Fruit fly (Drosophila melanogaster) whole organism, embryonic: ENCODE data around the gene Dh31.
A peak's percentile ranks its signal among the peaks of the same experiment; 100 is the strongest.

Source experiments
- B-H2 ChIP-seq: fragments of 200-800 bp; sonication (Bioruptor generic); optimal IDR thresholded peaks from 2 replicates; lab custom pipeline; 2018; ENCODE audit warnings: missing biosample characterization, mild to moderate bottlenecking, missing genetic modification characterization
- CG10267 ChIP-seq: fragments of 200-800 bp; sonication (Bioruptor generic); optimal IDR thresholded peaks from 2 replicates; lab custom pipeline; 2018; ENCODE audit warnings: missing biosample characterization, mild to moderate bottlenecking, missing genetic modification characterization, moderate library complexity
- CG10979 ChIP-seq: fragments of 200-800 bp; sonication (Bioruptor generic); optimal IDR thresholded peaks from 2 replicates; lab custom pipeline; 2018; ENCODE audit warnings: missing biosample characterization, mild to moderate bottlenecking, missing genetic modification characterization, moderate library complexity
- CG11695 ChIP-seq: fragments of 200-800 bp; sonication (Bioruptor generic); IDR thresholded peaks from 3 replicates; pipeline ENCODE4 v1.3.6; 2022; ENCODE audit warnings: missing biosample characterization, missing genetic modification characterization
- CG12391 ChIP-seq: fragments of 200-800 bp; sonication (Bioruptor generic); optimal IDR thresholded peaks from 3 replicates; lab custom pipeline; 2018; ENCODE audit warnings: missing biosample characterization, mild to moderate bottlenecking, missing genetic modification characterization, moderate library complexity
- CG12659 ChIP-seq: fragments of 200-800 bp; sonication (Bioruptor generic); optimal IDR thresholded peaks from 3 replicates; lab custom pipeline; 2017; ENCODE audit warnings: mild to moderate bottlenecking, missing biosample characterization, missing genetic modification reagents, missing genetic modification characterization
- CG13123 ChIP-seq: fragments of 200-800 bp; sonication (Bioruptor generic); optimal IDR thresholded peaks from 2 replicates; lab custom pipeline; 2016; ENCODE audit warnings: missing biosample characterization, missing genetic modification characterization
- CG14710 ChIP-seq: fragments of 200-800 bp; sonication (Bioruptor generic); optimal IDR thresholded peaks from 3 replicates; lab custom pipeline; 2019; ENCODE audit warnings: missing biosample characterization, mild to moderate bottlenecking, missing genetic modification characterization, moderate library complexity
- CG1529 ChIP-seq: fragments of 200-800 bp; sonication (Bioruptor generic); optimal IDR thresholded peaks from 3 replicates; lab custom pipeline; 2018; ENCODE audit warnings: missing biosample characterization, missing genetic modification characterization
- CG1602 ChIP-seq: fragments of 200-800 bp; sonication (Bioruptor generic); optimal IDR thresholded peaks from 3 replicates; lab custom pipeline; 2016; ENCODE audit warnings: missing biosample characterization, missing genetic modification characterization
- CG1603 ChIP-seq: fragments of 200-800 bp; sonication (Bioruptor generic); optimal IDR thresholded peaks from 2 replicates; lab custom pipeline; 2019; ENCODE audit warnings: missing biosample characterization, mild to moderate bottlenecking, missing genetic modification characterization, moderate library complexity
- CG18476 ChIP-seq: fragments of 200-800 bp; sonication (Bioruptor generic); optimal IDR thresholded peaks from 2 replicates; lab custom pipeline; 2016; ENCODE audit warnings: missing biosample characterization, mild to moderate bottlenecking, missing genetic modification characterization
- CG2116 ChIP-seq: fragments of 200-800 bp; sonication (Bioruptor generic); optimal IDR thresholded peaks from 3 replicates; lab custom pipeline; 2018; ENCODE audit warnings: missing biosample characterization, mild to moderate bottlenecking, missing genetic modification characterization
- CG2202 ChIP-seq: fragments of 200-800 bp; sonication (Bioruptor generic); optimal IDR thresholded peaks from 2 replicates; lab custom pipeline; 2018; ENCODE audit warnings: missing biosample characterization, mild to moderate bottlenecking, missing genetic modification characterization
- CG2678 ChIP-seq: fragments of 200-800 bp; sonication (Bioruptor generic); optimal IDR thresholded peaks from 3 replicates; lab custom pipeline; 2019; ENCODE audit warnings: missing biosample characterization, mild to moderate bottlenecking, missing genetic modification characterization, moderate library complexity
- CG30403 ChIP-seq: fragments of 200-800 bp; sonication (Bioruptor generic); optimal IDR thresholded peaks from 3 replicates; lab custom pipeline; 2016; ENCODE audit warnings: missing biosample characterization, missing genetic modification characterization
- CG33557 ChIP-seq: fragments of 200-800 bp; sonication (Bioruptor generic); optimal IDR thresholded peaks from 2 replicates; lab custom pipeline; 2019; ENCODE audit warnings: missing biosample characterization, mild to moderate bottlenecking, missing genetic modification characterization, moderate library complexity
- CG3726 ChIP-seq: fragments of 200-800 bp; sonication (Bioruptor generic); IDR thresholded peaks from 3 replicates; pipeline ENCODE4, ENCODE4 v1.3.6; 2022; ENCODE audit warnings: missing biosample characterization, missing genetic modification characterization
- CG8388 ChIP-seq: fragments of 200-800 bp; sonication (Bioruptor generic); optimal IDR thresholded peaks from 2 replicates; lab custom pipeline; 2019; ENCODE audit warnings: missing biosample characterization, mild to moderate bottlenecking, missing genetic modification characterization, moderate library complexity
- CG8924 ChIP-seq: fragments of 200-800 bp; optimal IDR thresholded peaks from 3 replicates; lab custom pipeline; 2019; ENCODE audit warnings: missing biosample characterization, mild to moderate bottlenecking, missing genetic modification characterization, moderate library complexity
- CG9215 ChIP-seq: fragments of 200-800 bp; sonication (Bioruptor generic); IDR thresholded peaks from 2 replicates; pipeline ENCODE4 v1.3.6; 2022; ENCODE audit warnings: missing biosample characterization, missing genetic modification characterization
- CG9797 ChIP-seq: fragments of 200-800 bp; sonication (Bioruptor generic); optimal IDR thresholded peaks from 3 replicates; lab custom pipeline; 2018; ENCODE audit warnings: missing biosample characterization, mild to moderate bottlenecking, missing genetic modification characterization
- D ChIP-seq, 2 experiments: fragments of 200-800 bp in 1 of 2; fragments of >200 bp in 1 of 2; sonication (Bioruptor generic) in 1 of 2; optimal IDR thresholded peaks; 2 replicates in 1 of 2; 3 replicates in 1 of 2; lab custom pipeline; 2017; ENCODE audit warnings: mild to moderate bottlenecking in 1 of 2, missing biosample characterization in 1 of 2, missing genetic modification characterization in 1 of 2, missing genetic modification reagents in 1 of 2
- Drgx ChIP-seq: fragments of 200-800 bp; sonication (Bioruptor generic); IDR thresholded peaks from 2 replicates; pipeline ENCODE4 v1.3.6; 2022; ENCODE audit warnings: missing biosample characterization, missing genetic modification characterization
- Hr51 ChIP-seq, 2 experiments: fragments of 200-800 bp; sonication (Bioruptor generic); optimal IDR thresholded peaks; 2 replicates in 1 of 2; 3 replicates in 1 of 2; lab custom pipeline; 2016 to 2018; ENCODE audit warnings: missing biosample characterization in 2 of 2, missing genetic modification characterization in 2 of 2, mild to moderate bottlenecking in 1 of 2, moderate library complexity in 1 of 2
- NfI ChIP-seq: fragments of 200-800 bp; sonication (Bioruptor generic); optimal IDR thresholded peaks from 3 replicates; lab custom pipeline; 2018; ENCODE audit warnings: missing biosample characterization, mild to moderate bottlenecking, missing genetic modification characterization, moderate library complexity
- Oli ChIP-seq: fragments of 200-800 bp; sonication (Bioruptor generic); optimal IDR thresholded peaks from 2 replicates; lab custom pipeline; 2018; ENCODE audit warnings: missing biosample characterization, mild to moderate bottlenecking, missing genetic modification characterization, moderate library complexity
- Sin3A ChIP-seq: fragments of >200 bp; optimal IDR thresholded peaks from 2 replicates; lab custom pipeline; 2018
- Ssrp ChIP-seq: fragments of 200-800 bp; sonication (Bioruptor generic); optimal IDR thresholded peaks from 2 replicates; lab custom pipeline; 2018; ENCODE audit warnings: missing biosample characterization, mild to moderate bottlenecking, missing genetic modification characterization, moderate library complexity
- az2 ChIP-seq: fragments of 200-800 bp; sonication (Bioruptor generic); optimal IDR thresholded peaks from 3 replicates; lab custom pipeline; 2016; ENCODE audit warnings: missing biosample characterization, missing genetic modification characterization
- bcd ChIP-seq: fragments of 200-800 bp; sonication (Bioruptor generic); optimal IDR thresholded peaks from 2 replicates; lab custom pipeline; 2017; ENCODE audit warnings: missing biosample characterization, mild to moderate bottlenecking, missing genetic modification characterization
- cwo ChIP-seq: fragments of 200-800 bp; sonication (Bioruptor generic); optimal IDR thresholded peaks from 3 replicates; lab custom pipeline; 2017; ENCODE audit warnings: missing biosample characterization, missing genetic modification characterization, mild to moderate bottlenecking, moderate library complexity, missing genetic modification reagents
- dmrt99B ChIP-seq: fragments of 200-800 bp; sonication (Bioruptor generic); optimal IDR thresholded peaks from 2 replicates; lab custom pipeline; 2018; ENCODE audit warnings: missing biosample characterization, mild to moderate bottlenecking, missing genetic modification characterization, moderate library complexity
- dysf ChIP-seq: fragments of 200-800 bp; sonication (Bioruptor generic); IDR thresholded peaks from 3 replicates; pipeline ENCODE4 v1.3.6; 2022; ENCODE audit warnings: missing biosample characterization, missing genetic modification characterization
- esg ChIP-seq: fragments of 200-800 bp; sonication (Bioruptor generic); conservative IDR thresholded peaks from 2 replicates; pipeline ENCODE4 v1.3.6; 2022; ENCODE audit warnings: missing biosample characterization, missing genetic modification characterization
- gsb-n ChIP-seq: fragments of 200-800 bp; sonication (Bioruptor generic); optimal IDR thresholded peaks from 3 replicates; lab custom pipeline; 2018; ENCODE audit warnings: missing biosample characterization, mild to moderate bottlenecking, missing genetic modification characterization
- jing ChIP-seq: fragments of 200-800 bp; sonication (Bioruptor generic); optimal IDR thresholded peaks from 2 replicates; lab custom pipeline; 2018; ENCODE audit warnings: missing biosample characterization, mild to moderate bottlenecking, missing genetic modification characterization
- mam ChIP-seq: fragments of 200-800 bp; sonication (Bioruptor generic); optimal IDR thresholded peaks from 3 replicates; lab custom pipeline; 2016; ENCODE audit warnings: missing biosample characterization, missing genetic modification characterization
- nmo ChIP-seq: fragments of 200-800 bp; sonication (Bioruptor generic); optimal IDR thresholded peaks from 2 replicates; lab custom pipeline; 2018; ENCODE audit warnings: missing biosample characterization, mild to moderate bottlenecking, missing genetic modification characterization, moderate library complexity
- p53 ChIP-seq: fragments of 200-800 bp; sonication (Bioruptor generic); optimal IDR thresholded peaks from 2 replicates; lab custom pipeline; 2016; ENCODE audit warnings: missing biosample characterization, missing genetic modification characterization
- pb ChIP-seq: fragments of 200-800 bp; sonication (Bioruptor generic); optimal IDR thresholded peaks from 3 replicates; lab custom pipeline; 2016; ENCODE audit warnings: missing biosample characterization, missing genetic modification characterization
- prd ChIP-seq, 3 experiments: fragments of >200 bp in 2 of 3; fragments of 200-800 bp in 1 of 3; sonication (Bioruptor generic) in 1 of 3; optimal IDR thresholded peaks in 2 of 3; IDR thresholded peaks in 1 of 3; 2 replicates in 2 of 3; 3 replicates in 1 of 3; pipeline versions ENCODE4 v1.3.6 to Lab custom; 2017 to 2022; ENCODE audit warnings: missing biosample characterization in 1 of 3, missing genetic modification characterization in 1 of 3
- tio ChIP-seq: fragments of 200-800 bp; sonication (Bioruptor generic); optimal IDR thresholded peaks from 2 replicates; lab custom pipeline; 2017; ENCODE audit warnings: missing biosample characterization, missing genetic modification characterization, inconsistent platforms
- trem ChIP-seq: fragments of 200-800 bp; optimal IDR thresholded peaks from 3 replicates; lab custom pipeline; 2019; ENCODE audit warnings: missing biosample characterization, mild to moderate bottlenecking, missing genetic modification characterization, moderate library complexity
- unpg ChIP-seq: fragments of 200-800 bp; sonication (Bioruptor generic); optimal IDR thresholded peaks from 3 replicates; lab custom pipeline; 2018; ENCODE audit warnings: missing biosample characterization, mild to moderate bottlenecking, missing genetic modification characterization, moderate library complexity
- vfl ChIP-seq: fragments of 200-800 bp; sonication (Bioruptor generic); optimal IDR thresholded peaks from 2 replicates; lab custom pipeline; 2016; ENCODE audit warnings: missing biosample characterization, missing genetic modification characterization
- wek ChIP-seq: fragments of 200-800 bp; sonication (Bioruptor generic); optimal IDR thresholded peaks from 3 replicates; lab custom pipeline; 2018; ENCODE audit warnings: missing biosample characterization, mild to moderate bottlenecking, missing genetic modification characterization, moderate library complexity
- yki ChIP-seq: fragments of >200 bp; optimal IDR thresholded peaks from 3 replicates; lab custom pipeline; 2018
- zfh1 ChIP-seq: fragments of 200-800 bp; sonication (Bioruptor generic); IDR thresholded peaks from 3 replicates; pipeline ENCODE4 v1.3.6; 2022; ENCODE audit warnings: missing biosample characterization, missing genetic modification characterization

Gene Dh31

DNA sequence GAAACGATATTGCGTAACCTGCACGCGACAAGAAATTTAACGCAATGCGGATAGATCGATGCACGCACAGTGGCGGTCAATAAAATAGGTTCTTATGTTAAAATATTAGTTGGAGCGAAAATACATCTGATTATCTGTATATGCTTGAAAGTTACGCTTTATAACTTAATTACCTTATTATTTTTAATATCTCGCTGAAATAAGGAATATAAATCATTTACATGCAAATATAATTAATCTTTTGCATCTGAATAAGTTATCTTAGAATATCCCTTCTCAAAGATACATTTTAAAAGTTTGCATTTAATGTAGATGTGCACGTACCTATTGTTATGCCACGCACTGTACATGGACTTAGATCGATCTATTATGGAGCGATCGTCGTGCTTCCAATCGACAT, 35.0 kb downstream of the Dh31 start (continued):
- TF ChIP-seq Oli (peak; percentile 44), CG10267 (tag; lab: Kevin White, UChicago) (peak; percentile 41), CG3726 (GFP tag; lab: Robert Waterston, UW) (no peak), nmo (GFP tag; lab: Kevin White, UChicago) (peak; percentile 74), jing (GFP tag; lab: Kevin White, UChicago) (no peak), az2 (GFP tag; lab: Kevin White, UChicago) (peak; percentile 14), CG9215 (GFP tag; lab: Robert Waterston, UW) (no peak), unpg (GFP tag; lab: Kevin White, UChicago) (peak; percentile 32), trem (peak; percentile 49), CG12659 (GFP tag; lab: Kevin White, UChicago) (no peak), p53 (GFP tag; lab: Kevin White, UChicago) (no peak), CG2202 (peak; percentile 4), gsb-n (peak; percentile 50), yki (lab: Kevin White, UChicago) (no peak), CG18476 (GFP tag; lab: Kevin White, UChicago) (no peak), CG8388 (GFP tag; lab: Kevin White, UChicago) (peak; percentile 49), CG33557 (GFP tag; lab: Kevin White, UChicago) (peak; percentile 43), bcd (no peak), Hr51 (GFP tag; optimal IDR thresholded peaks at IDR 0.05; lab: Kevin White, UChicago) (peak in 1 of 2 experiments; percentile 25), B-H2 (GFP tag; lab: Kevin White, UChicago) (no peak), mam (GFP tag; lab: Kevin White, UChicago) (no peak), vfl (no peak), Ssrp (tag; lab: Kevin White, UChicago) (peak; percentile 40), CG8924 (tag; lab: Kevin White, UChicago) (peak; percentile 40), D (optimal IDR thresholded peaks at IDR 0.05; lab: Kevin White, UChicago) (no peak), D (GFP tag; optimal IDR thresholded peaks at IDR 0.05; lab: Kevin White, UChicago) (peak; percentile 46), dysf (0 out of 3 replicates have a peak, but pooled peaks have one; percentile 44), CG1529 (GFP tag; lab: Kevin White, UChicago) (peak; percentile 10), Drgx (GFP tag; lab: Robert Waterston, UW) (peak; percentile 47; the same call in 1 of the 2 replicates), dmrt99B (tag; lab: Kevin White, UChicago) (peak; percentile 44), CG14710 (peak; percentile 59), CG11695 (GFP tag; lab: Robert Waterston, UW) (0 out of 3 replicates have a peak, but pooled peaks have one; percentile 16), CG12391 (tag; lab: Kevin White, UChicago) (peak; percentile 38), cwo (no peak), CG13123 (GFP tag; lab: Kevin White, UChicago) (no peak), CG1602 (GFP tag; lab: Kevin White, UChicago) (peak; percentile 29), prd (optimal IDR thresholded peaks at IDR 0.05; lab: Kevin White, UChicago) (no peak), prd (GFP tag; IDR thresholded peaks at IDR 0.05; lab: Robert Waterston, UW) (peak; percentile 61; the same call in 2 of the 3 replicates), CG2678 (tag; lab: Kevin White, UChicago) (peak; percentile 42), NfI (GFP tag; lab: Kevin White, UChicago) (no peak), tio (peak; percentile 14), CG30403 (GFP tag; lab: Kevin White, UChicago) (peak; percentile 29), Sin3A (lab: Kevin White, UChicago) (no peak), CG9797 (GFP tag; lab: Kevin White, UChicago) (no peak), CG1603 (tag; lab: Kevin White, UChicago) (peak; percentile 10), zfh1 (GFP tag; lab: Robert Waterston, UW) (peak; percentile 46; the same call in 1 of the 3 replicates), pb (GFP tag; lab: Kevin White, UChicago) (no peak), CG10979 (peak; percentile 76), CG2116 (GFP tag; lab: Kevin White, UChicago) (no peak), wek (GFP tag; lab: Kevin White, UChicago) (no peak), esg (GFP tag; lab: Robert Waterston, UW) (0 out of 2 replicates have a peak, but pooled peaks have one; percentile 19)
